Worm (Caenorhabditis elegans) whole organism, young adult: ENCODE results near the gene ZK1055.6.

Experiments used
- B0035.1 ChIP-seq: sonication (generic microtip); optimal IDR thresholded peaks from 2 replicates; lab custom pipeline; 2016; ENCODE audit warnings: missing genetic modification characterization, mild to moderate bottlenecking, missing compliant biosample characterization, missing genotype, missing genetic modification reagents
- F33H1.4 ChIP-seq: fragments of 200-800 bp; sonication (Bioruptor generic); IDR thresholded peaks from 2 replicates; pipeline ENCODE4 v1.3.6; 2022; ENCODE audit warnings: missing genetic modification reagents, missing genetic modification characterization, missing compliant biosample characterization
- F39B2.1 ChIP-seq: fragments of 200-800 bp; sonication (Bioruptor generic); IDR thresholded peaks from 2 replicates; pipeline ENCODE4 v1.3.6; 2022; ENCODE audit warnings: missing genetic modification reagents, missing genetic modification characterization, missing compliant biosample characterization
- F49E8.2 ChIP-seq: sonication (generic microtip); optimal IDR thresholded peaks from 3 replicates; lab custom pipeline; 2017; ENCODE audit warnings: missing genetic modification characterization, mild to moderate bottlenecking, missing compliant biosample characterization, antibody characterized with exemption, moderate library complexity; ENCODE audit not compliant: insufficient read depth
- F55B11.4 ChIP-seq: sonication (generic microtip); optimal IDR thresholded peaks from 2 replicates; lab custom pipeline; 2016; ENCODE audit warnings: missing compliant biosample characterization, missing genetic modification characterization, borderline replicate concordance; ENCODE audit not compliant: insufficient read depth
- T07F8.4 ChIP-seq: sonication (generic microtip); optimal IDR thresholded peaks from 2 replicates; lab custom pipeline; 2016; ENCODE audit warnings: mild to moderate bottlenecking, missing genetic modification characterization, moderate library complexity, missing compliant biosample characterization
- aptf-2 ChIP-seq: fragments of 200-800 bp; sonication (Bioruptor generic); conservative IDR thresholded peaks from 2 replicates; pipeline ENCODE4 v1.3.6; 2022; ENCODE audit warnings: missing genetic modification reagents, missing genetic modification characterization, missing compliant biosample characterization
- atf-7 ChIP-seq: sonication (generic microtip); optimal IDR thresholded peaks from 2 replicates; lab custom pipeline; 2017; ENCODE audit warnings: mild to moderate bottlenecking, missing genetic modification characterization, missing compliant biosample characterization
- athp-1 ChIP-seq: sonication (generic microtip); optimal IDR thresholded peaks from 2 replicates; lab custom pipeline; 2017; ENCODE audit warnings: mild to moderate bottlenecking, missing genetic modification characterization, missing compliant biosample characterization
- attf-5 ChIP-seq: fragments of 200-800 bp; sonication (Bioruptor generic); optimal IDR thresholded peaks from 2 replicates; lab custom pipeline; 2018; ENCODE audit warnings: mild to moderate bottlenecking, missing genetic modification characterization, missing compliant biosample characterization
- attf-6 ChIP-seq: fragments of 200-800 bp; sonication (Bioruptor generic); IDR thresholded peaks from 2 replicates; pipeline ENCODE4 v1.3.6; 2022; ENCODE audit warnings: missing genetic modification reagents, missing genetic modification characterization, missing compliant biosample characterization
- bed-1 ChIP-seq: fragments of 200-800 bp; sonication (Bioruptor generic); IDR thresholded peaks from 2 replicates; pipeline ENCODE4 v1.3.6; 2022; ENCODE audit warnings: missing genetic modification reagents, missing genetic modification characterization, missing compliant biosample characterization
- cebp-1 ChIP-seq, 2 experiments: fragments of 200-800 bp in 1 of 2; sonication (Bioruptor generic) in 1 of 2; sonication (generic microtip) in 1 of 2; IDR thresholded peaks in 1 of 2; optimal IDR thresholded peaks in 1 of 2; 2 replicates each; pipeline versions ENCODE4 v1.3.6 to Lab custom; 2017 to 2022; ENCODE audit warnings: missing compliant biosample characterization in 2 of 2, missing genetic modification characterization in 2 of 2, mild to moderate bottlenecking in 1 of 2, missing genetic modification reagents in 1 of 2, moderate library complexity in 1 of 2
- cebp-2 ChIP-seq: fragments of 200-800 bp; sonication (Bioruptor generic); IDR thresholded peaks from 2 replicates; pipeline ENCODE4 v1.3.6; 2022; ENCODE audit warnings: missing genetic modification characterization, missing compliant biosample characterization
- ceh-91 ChIP-seq: fragments of 200-800 bp; sonication (Bioruptor generic); IDR thresholded peaks from 2 replicates; pipeline ENCODE4 v1.3.6; 2022; ENCODE audit warnings: missing genetic modification reagents, missing genetic modification characterization, missing compliant biosample characterization
- chd-7 ChIP-seq: sonication (generic microtip); optimal IDR thresholded peaks from 2 replicates; lab custom pipeline; 2016; ENCODE audit warnings: mild to moderate bottlenecking, missing genetic modification characterization, moderate library complexity, missing compliant biosample characterization
- dox-1 ChIP-seq: fragments of 200-800 bp; sonication (Bioruptor generic); IDR thresholded peaks from 2 replicates; pipeline ENCODE4 v1.3.6; 2022; ENCODE audit warnings: missing genetic modification reagents, missing genetic modification characterization, missing compliant biosample characterization
- dpl-1 ChIP-seq: fragments of 150-350 bp; optimal IDR thresholded peaks from 2 replicates; lab custom pipeline; 2014; ENCODE audit warnings: missing biosample characterization, missing genetic modification reagents, missing genetic modification characterization
- hlh-26 ChIP-seq: fragments of 200-800 bp; sonication (Bioruptor generic); conservative IDR thresholded peaks from 2 replicates; pipeline ENCODE4 v1.3.6; 2022; ENCODE audit warnings: missing genetic modification reagents, missing genetic modification characterization, missing compliant biosample characterization
- hrde-1 ChIP-seq: sonication (generic microtip); optimal IDR thresholded peaks from 2 replicates; lab custom pipeline; 2016; ENCODE audit warnings: missing genetic modification characterization, mild to moderate bottlenecking, missing compliant biosample characterization, moderate library complexity, missing genotype, missing genetic modification reagents, borderline replicate concordance
- let-526 ChIP-seq: fragments of 200-800 bp; sonication (Bioruptor generic); IDR thresholded peaks from 2 replicates; pipeline ENCODE4 v1.3.6; 2022; ENCODE audit warnings: missing genetic modification reagents, missing genetic modification characterization, missing compliant biosample characterization
- let-607 ChIP-seq, 2 experiments: fragments of 200-800 bp in 1 of 2; sonication (Bioruptor generic) in 1 of 2; sonication (generic microtip) in 1 of 2; optimal IDR thresholded peaks; 2 replicates each; lab custom pipeline; 2016 to 2018; ENCODE audit warnings: mild to moderate bottlenecking in 2 of 2, missing compliant biosample characterization in 2 of 2, missing genetic modification characterization in 2 of 2, moderate library complexity in 2 of 2, missing genotype in 1 of 2
- lin-54 ChIP-seq: fragments of 200-800 bp; sonication (Bioruptor generic); optimal IDR thresholded peaks from 2 replicates; lab custom pipeline; 2018; ENCODE audit warnings: mild to moderate bottlenecking, missing genetic modification characterization, missing compliant biosample characterization
- lsy-27 ChIP-seq: sonication (generic microtip); optimal IDR thresholded peaks from 2 replicates; lab custom pipeline; 2017; ENCODE audit warnings: missing genetic modification characterization, mild to moderate bottlenecking, missing compliant biosample characterization, antibody characterized with exemption, missing genotype, borderline replicate concordance; ENCODE audit not compliant: insufficient read depth
- madf-10 ChIP-seq: sonication (generic microtip); optimal IDR thresholded peaks from 2 replicates; lab custom pipeline; 2016; ENCODE audit warnings: mild to moderate bottlenecking, missing genetic modification characterization, missing compliant biosample characterization
- madf-6 ChIP-seq: fragments of 200-800 bp; sonication (Bioruptor generic); IDR thresholded peaks from 2 replicates; pipeline ENCODE4 v1.3.6; 2022; ENCODE audit warnings: missing genetic modification reagents, missing genetic modification characterization, missing compliant biosample characterization
- mes-4 ChIP-seq: sonication (generic microtip); optimal IDR thresholded peaks from 2 replicates; lab custom pipeline; 2016; ENCODE audit warnings: missing genotype, missing genetic modification characterization, missing compliant biosample characterization
- mxl-1 ChIP-seq: sonication (generic microtip); optimal IDR thresholded peaks from 2 replicates; lab custom pipeline; 2016; ENCODE audit warnings: missing genetic modification characterization, missing compliant biosample characterization
- nfyb-1 ChIP-seq: fragments of 200-800 bp; sonication (Bioruptor generic); IDR thresholded peaks from 2 replicates; pipeline ENCODE4 v1.3.6; 2022; ENCODE audit warnings: missing genetic modification reagents, missing genetic modification characterization, missing compliant biosample characterization
- rcor-1 ChIP-seq: fragments of 200-800 bp; sonication (Bioruptor generic); IDR thresholded peaks from 2 replicates; pipeline ENCODE4 v1.3.6; 2022; ENCODE audit warnings: missing genetic modification reagents, missing genetic modification characterization, missing compliant biosample characterization
- repo-1 ChIP-seq: sonication (generic microtip); optimal IDR thresholded peaks from 2 replicates; lab custom pipeline; 2017; ENCODE audit warnings: mild to moderate bottlenecking, missing genetic modification characterization, missing compliant biosample characterization
- rpc-1 ChIP-seq, 2 experiments: fragments of 150-350 bp in 1 of 2; sonication (generic microtip) in 1 of 2; optimal IDR thresholded peaks; 2 replicates each; lab custom pipeline; 2014 to 2018; ENCODE audit warnings: missing biosample characterization in 1 of 2, missing genetic modification characterization in 1 of 2, missing genetic modification reagents in 1 of 2, missing genotype in 1 of 2
- sdz-38 ChIP-seq: sonication (generic microtip); optimal IDR thresholded peaks from 2 replicates; lab custom pipeline; 2016; ENCODE audit warnings: missing genotype, missing genetic modification characterization, missing compliant biosample characterization
- sea-2 ChIP-seq: fragments of 200-800 bp; sonication (Bioruptor generic); IDR thresholded peaks from 2 replicates; pipeline ENCODE4 v1.3.6; 2022; ENCODE audit warnings: missing genetic modification characterization, missing compliant biosample characterization
- unc-130 ChIP-seq: sonication (generic microtip); optimal IDR thresholded peaks from 2 replicates; lab custom pipeline; 2016; ENCODE audit warnings: missing genetic modification reagents, missing genetic modification characterization, missing compliant biosample characterization
- zfh-2 ChIP-seq: fragments of 200-800 bp; sonication (Bioruptor generic); conservative IDR thresholded peaks from 2 replicates; pipeline ENCODE4 v1.3.6; 2022; ENCODE audit warnings: missing genetic modification reagents, missing genetic modification characterization, missing compliant biosample characterization
- ztf-22 ChIP-seq: fragments of 200-800 bp; sonication (Bioruptor generic); optimal IDR thresholded peaks from 2 replicates; lab custom pipeline; 2018; ENCODE audit warnings: mild to moderate bottlenecking, missing genetic modification characterization, moderate library complexity, missing compliant biosample characterization
- ztf-26 ChIP-seq: sonication (generic microtip); optimal IDR thresholded peaks from 2 replicates; lab custom pipeline; 2017; ENCODE audit warnings: missing genetic modification characterization, missing compliant biosample characterization
- ztf-6 ChIP-seq: fragments of 200-800 bp; sonication (Bioruptor generic); IDR thresholded peaks from 2 replicates; pipeline ENCODE4 v1.3.6; 2022; ENCODE audit warnings: missing genetic modification reagents, missing genetic modification characterization, missing compliant biosample characterization

ZK1055.6 gene

DNA sequence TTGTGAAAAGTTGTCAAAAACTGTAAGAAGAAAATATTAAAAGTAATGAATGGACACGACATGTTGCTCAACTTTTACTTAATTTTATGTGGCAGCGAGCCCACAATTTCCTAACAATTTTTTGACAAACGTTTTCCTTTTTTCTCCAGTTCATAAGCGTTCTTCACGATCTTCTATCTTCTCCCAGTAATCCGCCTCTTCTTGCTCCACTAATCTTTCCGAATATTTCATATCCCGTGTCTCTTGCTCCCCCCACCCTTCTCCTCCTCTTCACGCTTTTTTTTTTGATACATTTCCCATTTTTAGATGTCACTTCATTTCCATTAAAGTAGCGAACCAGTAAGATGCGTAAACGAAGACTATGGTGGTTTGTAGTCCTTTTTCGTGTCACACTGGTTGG, 30.5 kb upstream of the ZK1055.6 start, which contains the start of gene scd-2:
scd-2 (plus strand) TSS at position 301 of the 400 bp plus-strand sequence.
- TF ChIP-seq mxl-1 (tag; lab: Kevin White, UChicago) (no peak), atf-7 (no peak), T07F8.4 (tag; lab: Kevin White, UChicago) (no peak), hlh-26 (no peak), ztf-26 (tag; lab: Kevin White, UChicago) (no peak), attf-6 (no peak), athp-1 (tag; lab: Kevin White, UChicago) (no peak), nfyb-1 (no peak), F49E8.2 (tag; lab: Kevin White, UChicago) (no peak)

DNA sequence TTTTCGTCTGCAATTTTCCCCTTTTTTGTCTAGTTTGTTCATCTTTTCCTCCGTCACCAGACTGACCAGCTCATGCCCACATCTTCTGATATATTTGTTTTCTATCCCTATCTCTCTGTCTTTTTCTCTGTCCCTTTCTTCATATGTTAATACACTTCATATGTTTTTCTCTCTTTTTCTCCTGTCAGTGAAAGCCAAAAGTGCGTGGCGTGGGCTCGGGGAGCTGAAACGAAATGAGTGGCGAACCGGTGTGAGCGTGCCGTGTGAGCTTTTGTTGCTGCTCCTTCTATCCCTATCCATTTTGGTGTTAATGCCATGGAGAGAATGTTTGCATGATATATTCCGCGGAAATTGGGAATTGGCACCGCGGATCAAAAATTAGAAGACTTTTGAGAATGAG, 29.5 kb upstream of the ZK1055.6 start:
- TF ChIP-seq repo-1: no peak
- no peak for TF ChIP-seq F39B2.1 (GFP tag; lab: Robert Waterston, UW)
- TF ChIP-seq F33H1.4 (GFP tag; lab: Robert Waterston, UW): no peak
- no peak for TF ChIP-seq B0035.1 (tag; lab: Kevin White, UChicago)
- no peak for TF ChIP-seq ztf-22 (GFP tag; lab: Kevin White, UChicago)
- no peak for TF ChIP-seq zfh-2 (GFP tag; lab: Robert Waterston, UW)
- TF ChIP-seq madf-6 (GFP tag; lab: Robert Waterston, UW): no peak
- no peak for TF ChIP-seq dox-1 (GFP tag; lab: Robert Waterston, UW)
- TF ChIP-seq rcor-1 (GFP tag; lab: Robert Waterston, UW): no peak

DNA sequence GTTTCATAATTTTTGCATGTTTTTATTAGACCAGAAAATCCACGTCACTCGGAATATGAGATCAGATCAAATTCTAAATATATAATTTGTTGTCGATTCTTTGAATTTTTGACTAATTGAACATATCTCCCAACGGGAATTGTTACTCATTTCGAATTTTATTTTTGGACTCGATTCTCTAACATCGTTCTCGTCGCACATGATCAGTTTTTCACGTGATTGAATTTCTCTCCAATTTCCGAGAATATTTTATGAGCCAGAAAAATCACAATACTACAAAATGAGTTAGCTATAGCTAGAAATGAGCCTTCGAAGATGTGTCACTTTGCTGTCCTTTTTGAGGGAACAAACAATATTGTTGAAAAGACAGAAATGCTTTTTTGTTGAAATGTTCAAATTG, 28.4 kb upstream of the ZK1055.6 start:
- TF ChIP-seq cebp-2 (no peak), dpl-1 (GFP tag; lab: Kevin White, UChicago) (no peak), attf-5 (no peak), lsy-27 (no peak), ztf-6 (GFP tag; lab: Robert Waterston, UW) (no peak), chd-7 (tag; lab: Kevin White, UChicago) (no peak), sdz-38 (no peak), F55B11.4 (tag; lab: Kevin White, UChicago) (no peak), madf-10 (tag; lab: Kevin White, UChicago) (no peak), hrde-1 (tag; lab: Kevin White, UChicago) (no peak), T07F8.4 (tag; lab: Kevin White, UChicago) (no peak), mes-4 (tag; lab: Kevin White, UChicago) (no peak), lin-54 (GFP tag; lab: Kevin White, UChicago) (no peak), let-607 (tag; optimal IDR thresholded peaks at IDR 0.05; lab: Kevin White, UChicago) (no peak), rpc-1 (optimal IDR thresholded peaks at IDR 0.05; lab: Kevin White, UChicago) (no peak), rpc-1 (tag; optimal IDR thresholded peaks at IDR 0.05; lab: Kevin White, UChicago) (no peak), sea-2 (GFP tag; lab: Robert Waterston, UW) (no peak), bed-1 (no peak)
- TF ChIP-seq, all 124 proteins: peak for 0

DNA sequence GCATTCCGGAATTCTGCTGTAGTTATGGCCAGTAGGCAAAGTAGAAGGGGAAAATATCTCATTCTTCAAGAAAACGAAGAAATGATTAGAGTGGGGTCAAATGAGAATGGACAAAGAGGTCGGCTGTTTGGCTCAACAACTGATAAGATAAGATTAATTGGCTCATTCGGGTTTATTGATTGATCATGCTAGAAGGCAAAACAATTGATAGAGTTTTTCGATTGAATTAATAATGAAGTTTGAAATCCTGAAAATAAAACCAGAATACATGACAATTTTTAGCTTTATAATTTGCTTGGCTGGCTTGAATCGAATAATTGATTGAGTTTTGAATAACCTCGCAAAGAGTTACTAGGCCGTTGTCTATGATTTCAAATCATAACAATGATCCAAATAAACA, 23.8 kb upstream of the ZK1055.6 start, which contains the start of gene ppt-1:
ppt-1 (minus strand) TSS at position 101 of the 400 bp plus-strand sequence.
- TF ChIP-seq cebp-1 (GFP tag; IDR thresholded peaks at IDR 0.05; lab: Robert Waterston, UW): no peak
- no peak for TF ChIP-seq cebp-1 (tag; optimal IDR thresholded peaks at IDR 0.05; lab: Kevin White, UChicago)
- no peak for TF ChIP-seq attf-5
- no peak for TF ChIP-seq unc-130
- no peak for TF ChIP-seq aptf-2 (GFP tag; lab: Robert Waterston, UW)
- no peak for TF ChIP-seq let-526 (GFP tag; lab: Robert Waterston, UW)
- no peak for TF ChIP-seq dox-1 (GFP tag; lab: Robert Waterston, UW)
- no peak for TF ChIP-seq ceh-91
- no peak for TF ChIP-seq attf-6
